Worm (Caenorhabditis elegans): Measurements from ENCODE around the gene C05B5.2.
A peak's percentile ranks its signal among the peaks of the same experiment; 100 is the strongest.

The C05B5.2 gene

DNA sequence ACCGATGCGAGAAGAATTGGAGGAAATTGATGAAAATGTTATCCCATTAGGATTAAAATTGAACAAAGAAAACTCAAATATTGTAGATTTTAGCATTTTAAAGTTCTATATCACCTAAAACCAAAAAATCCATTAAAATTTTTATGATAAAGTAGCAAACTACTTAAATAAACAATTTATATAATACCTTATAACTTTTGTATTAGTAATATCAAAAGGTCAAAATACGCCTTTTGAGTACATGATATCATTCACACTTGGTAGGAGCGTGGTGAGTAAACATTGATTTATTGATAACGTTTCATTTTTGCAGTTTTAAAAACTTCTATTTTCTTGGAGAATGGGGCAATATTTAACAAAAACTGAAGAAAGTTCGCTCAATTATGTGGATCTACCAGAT lies 732 bp upstream of the C05B5.2 start, which contains the start of gene C05B5.5:
Gene C05B5.5 (plus strand): TSS at position 301 of the 400 bp plus-strand sequence.
- no peak for TF ChIP-seq elt-2 (tag; optimal IDR thresholded peaks at IDR 0.05)
- no peak for TF ChIP-seq nhr-11 (tag; optimal IDR thresholded peaks at IDR 0.05)
- TF ChIP-seq fos-1 (tag; optimal IDR thresholded peaks at IDR 0.05), result no peak
- TF ChIP-seq lsy-12 (tag; optimal IDR thresholded peaks at IDR 0.05), result no peak
- no peak for TF ChIP-seq mdl-1 (tag; optimal IDR thresholded peaks at IDR 0.05)
- no peak for TF ChIP-seq ceh-9 (tag; optimal IDR thresholded peaks at IDR 0.05)
- no peak for TF ChIP-seq R02D3.7 (tag; optimal IDR thresholded peaks at IDR 0.05)

DNA sequence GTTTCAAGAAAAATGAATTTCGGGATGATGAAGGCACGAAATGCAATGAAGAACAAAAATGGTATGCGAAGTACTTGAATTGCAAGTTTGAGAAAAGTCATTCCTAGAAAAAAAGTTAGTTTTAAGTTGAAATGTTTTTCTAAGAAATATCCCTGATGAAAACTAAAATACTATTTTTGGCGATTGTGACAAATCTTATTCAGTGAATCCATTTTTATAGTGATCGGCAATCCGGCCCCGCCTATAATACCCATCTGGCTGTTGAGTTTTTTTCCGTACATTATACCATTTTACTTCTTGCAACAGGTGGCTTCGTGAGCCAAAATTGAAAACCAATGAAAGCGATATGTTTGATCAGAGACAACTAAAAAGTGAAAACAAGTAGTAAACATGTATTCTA lies 1.1 kb downstream of the C05B5.2 start, which contains the start of gene C05B5.17:
Gene C05B5.17 (minus strand): TSS at position 101 of the 400 bp plus-strand sequence.
- TF ChIP-seq unc-62 (GFP tag; optimal IDR thresholded peaks at IDR 0.05), result no peak

DNA sequence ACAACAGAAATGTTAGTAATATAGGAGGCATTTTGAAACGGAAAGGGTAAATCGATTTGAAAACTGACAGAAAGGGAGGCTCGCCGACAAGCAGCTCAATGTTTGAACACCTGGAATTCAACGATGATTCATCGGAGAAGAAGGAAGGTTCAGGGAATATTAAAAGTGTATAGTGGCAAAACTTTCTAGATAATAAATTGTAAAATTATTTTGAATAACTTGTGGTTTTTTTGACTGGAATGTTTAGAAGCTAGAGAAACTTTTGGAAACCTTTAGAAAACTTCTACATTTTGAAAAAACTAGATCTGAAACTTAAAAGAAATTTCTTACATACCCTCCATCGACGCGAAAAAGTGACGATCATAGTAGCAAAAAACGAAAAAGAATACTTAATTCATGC lies 2.4 kb downstream of the C05B5.2 start, which contains the start of gene pqn-8:
Gene pqn-8 (minus strand): TSS at position 101 of the 400 bp plus-strand sequence.
- TF ChIP-seq skn-1 (tag; optimal IDR thresholded peaks at IDR 0.05), result no peak
- TF ChIP-seq nhr-25 (tag; optimal IDR thresholded peaks at IDR 0.05), result no peak
- TF ChIP-seq elt-1 (tag; optimal IDR thresholded peaks at IDR 0.05), result no peak
- TF ChIP-seq R02D3.7 (tag; optimal IDR thresholded peaks at IDR 0.05), result no peak
- no peak for TF ChIP-seq ztf-11 (tag; optimal IDR thresholded peaks at IDR 0.05)

DNA sequence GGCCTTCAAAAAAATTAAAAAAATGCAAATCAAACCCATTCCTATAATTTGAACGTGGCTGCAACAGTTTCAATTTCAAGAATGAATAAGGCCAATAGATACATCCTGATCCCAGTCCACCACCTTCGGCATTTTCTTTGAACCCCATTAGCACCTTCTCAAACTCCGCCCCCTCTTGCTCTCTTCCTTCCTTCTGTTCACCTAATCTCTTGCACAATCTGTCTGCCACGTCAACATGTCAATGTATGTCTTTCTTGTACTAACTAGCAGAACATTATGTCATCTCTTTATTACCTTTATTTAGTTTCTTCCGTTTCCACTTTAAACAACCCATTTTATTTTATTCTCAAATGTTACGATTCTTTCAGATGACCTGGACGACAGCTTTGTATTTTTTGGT lies 6.8 kb downstream of the C05B5.2 start, which contains the start of gene C05B5.4:
Gene C05B5.4 (plus strand): TSS at position 351 of the 400 bp plus-strand sequence.
- TF ChIP-seq nhr-11 (tag; optimal IDR thresholded peaks at IDR 0.05), result no peak
- no peak for TF ChIP-seq hmg-11 (tag; optimal IDR thresholded peaks at IDR 0.05)
- no peak for TF ChIP-seq lin-15B (tag; optimal IDR thresholded peaks at IDR 0.05)
- no peak for TF ChIP-seq R02D3.7 (tag; optimal IDR thresholded peaks at IDR 0.05)
- no peak for TF ChIP-seq daf-12 (tag; optimal IDR thresholded peaks at IDR 0.05)
- TF ChIP-seq nfya-1 (tag; optimal IDR thresholded peaks at IDR 0.05; ENCODE audit: insufficient read depth), result no peak
- no peak for TF ChIP-seq nhr-23 (tag; optimal IDR thresholded peaks at IDR 0.05)
- TF ChIP-seq sea-2 (GFP tag; optimal IDR thresholded peaks at IDR 0.05), result no peak
- no peak for TF ChIP-seq ceh-9 (tag; optimal IDR thresholded peaks at IDR 0.05)
- TF ChIP-seq nhr-76 (tag; optimal IDR thresholded peaks at IDR 0.05), result no peak
- no peak for TF ChIP-seq egl-27 (tag; optimal IDR thresholded peaks at IDR 0.05)

DNA sequence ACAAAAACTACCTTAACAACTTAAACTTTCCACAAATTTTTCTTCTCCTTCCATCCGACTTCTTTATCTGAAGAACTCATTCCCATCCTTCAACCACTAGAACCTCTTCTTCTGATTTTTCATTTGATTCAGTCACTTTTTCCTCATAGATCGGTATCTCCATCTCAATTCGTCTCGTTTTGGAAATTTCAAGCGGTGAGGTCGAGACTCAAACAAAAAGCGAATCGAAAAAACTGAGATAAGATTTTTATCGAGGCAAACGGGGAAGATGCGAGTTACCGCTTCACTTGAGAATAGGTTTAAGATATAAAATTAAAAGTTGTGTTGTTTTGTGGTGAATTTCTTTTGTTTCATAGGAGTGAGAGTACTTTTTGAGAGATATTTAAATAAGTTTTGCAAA lies 9.0 kb downstream of the C05B5.2 start:
- TF ChIP-seq R02D3.7 (tag; optimal IDR thresholded peaks at IDR 0.05) (no peak), elt-1 (tag; optimal IDR thresholded peaks at IDR 0.05) (peak; percentile 98), nhr-77 (tag; optimal IDR thresholded peaks at IDR 0.05) (no peak), zag-1 (tag; optimal IDR thresholded peaks at IDR 0.05) (no peak), ztf-4 (tag; optimal IDR thresholded peaks at IDR 0.05) (no peak), mdl-1 (tag; optimal IDR thresholded peaks at IDR 0.05) (no peak)

- TF ChIP-seq nhr-25 (tag; optimal IDR thresholded peaks at IDR 0.05), result no peak
- TF ChIP-seq zag-1 (tag; optimal IDR thresholded peaks at IDR 0.05), result no peak
- no peak for TF ChIP-seq ceh-9 (tag; optimal IDR thresholded peaks at IDR 0.05)
- no peak for TF ChIP-seq ZK546.5 (tag; optimal IDR thresholded peaks at IDR 0.05)
Observed at ce11 chrIII:9988352-9988751, 12.0 kb downstream of the C05B5.2 start, which contains the start of gene C05B5.1. C05B5.1 (minus strand) TSS chrIII:9988452.

DNA sequence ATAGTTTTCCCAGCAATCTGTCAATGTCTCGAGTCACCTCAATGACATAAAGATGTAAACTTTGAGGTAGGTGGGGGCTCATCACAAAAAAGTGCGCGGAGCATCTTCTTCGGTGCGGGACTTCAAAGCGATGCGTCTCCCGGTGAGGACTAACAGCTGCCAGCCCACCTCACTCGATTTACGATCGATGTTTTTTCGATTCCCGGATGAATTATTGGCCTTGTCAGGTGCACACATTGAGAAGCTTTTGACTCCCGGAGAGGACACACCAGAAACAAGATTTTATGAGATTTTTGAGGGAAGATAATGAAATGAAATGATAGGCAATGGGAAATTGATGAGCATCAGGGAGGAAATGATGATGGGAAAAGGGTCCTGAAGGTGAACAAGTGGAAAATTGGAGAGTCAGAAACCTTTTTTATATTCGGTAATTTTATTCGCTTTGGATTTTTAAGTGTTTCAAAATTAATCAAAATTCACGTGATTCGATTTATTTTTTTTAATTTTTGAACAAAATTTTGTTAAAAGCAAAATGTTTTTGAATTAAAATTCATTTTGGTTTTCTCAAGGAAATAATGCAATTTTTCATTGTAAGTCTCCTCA lies 13.4 kb downstream of the C05B5.2 start, which contains the start of gene C05B5.12:
Gene C05B5.12 (plus strand): TSS at position 553 of the 603 bp plus-strand sequence.
- TF ChIP-seq egl-5 (tag; optimal IDR thresholded peaks at IDR 0.05) (peak; percentile 38), lin-39 (tag; optimal IDR thresholded peaks at IDR 0.05) (peak; percentile 5), ceh-82 (tag; optimal IDR thresholded peaks at IDR 0.05) (no peak), nhr-25 (tag; optimal IDR thresholded peaks at IDR 0.05) (no peak)

- TF ChIP-seq R02D3.7 (tag; optimal IDR thresholded peaks at IDR 0.05) (no peak), ceh-28 (tag; optimal IDR thresholded peaks at IDR 0.05) (no peak), pha-4 (tag; optimal IDR thresholded peaks at IDR 0.05) (no peak), elt-1 (tag; optimal IDR thresholded peaks at IDR 0.05) (no peak), elt-2 (tag; optimal IDR thresholded peaks at IDR 0.05) (no peak), ceh-9 (tag; optimal IDR thresholded peaks at IDR 0.05) (no peak), fkh-2 (tag; optimal IDR thresholded peaks at IDR 0.05) (no peak), skn-1 (tag; optimal IDR thresholded peaks at IDR 0.05) (no peak), nfya-1 (tag; optimal IDR thresholded peaks at IDR 0.05; ENCODE audit: insufficient read depth) (no peak), nhr-12 (tag; optimal IDR thresholded peaks at IDR 0.05) (no peak), ama-1 (optimal IDR thresholded peaks at IDR 0.05) (no peak)
Observed at ce11 chrIII:9985542-9985941, 14.8 kb downstream of the C05B5.2 start.

Data from whole organism, L3 larva.